Fruit fly (Drosophila melanogaster): Measurements from ENCODE around the gene slo.

dm6 chr3R:24727038-24727437 lies 64.7 kb downstream of the slo start:
- TF ChIP-seq Deaf1 (tag; optimal IDR thresholded peaks at IDR 0.05) (no peak), Ptx1 (GFP tag; IDR thresholded peaks at IDR 0.05) (no peak)
